Fruit fly (Drosophila melanogaster): ENCODE results near the gene CG17328.

The CG17328 gene

DNA sequence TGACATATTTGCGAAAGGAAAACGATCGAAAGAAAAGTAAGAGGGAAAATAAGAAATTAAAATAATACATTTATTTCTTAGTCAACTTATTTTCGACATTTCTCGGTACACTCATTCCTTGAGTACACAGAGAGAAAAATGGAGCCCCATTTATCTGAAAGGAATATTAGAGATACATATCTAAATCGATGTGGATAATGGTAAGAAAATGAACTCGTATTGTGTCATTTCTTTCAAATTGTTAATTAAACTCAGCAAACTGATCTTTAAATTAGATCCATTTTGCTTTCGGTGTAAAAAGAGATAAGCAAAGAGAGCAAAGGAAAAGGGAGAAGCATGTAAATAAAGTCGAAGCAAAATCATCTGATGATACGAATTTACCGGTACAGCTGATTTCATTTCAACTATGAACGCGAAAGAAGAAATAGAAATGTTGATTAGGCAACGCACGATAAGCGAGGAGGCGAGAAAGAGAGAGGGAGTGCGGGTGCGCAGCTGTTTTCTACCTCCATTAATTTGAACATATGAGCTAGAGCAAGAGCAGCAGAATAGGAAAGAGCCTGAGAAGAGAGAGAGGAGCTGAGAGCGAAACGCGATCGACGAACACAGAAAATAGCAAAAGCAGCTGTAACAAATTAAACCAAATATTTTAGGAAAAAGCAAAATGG lies 13.9 kb upstream of the CG17328 start (continued):
- TF ChIP-seq run (tag; optimal IDR thresholded peaks at IDR 0.05) (peak; percentile 59), ham (GFP tag; IDR thresholded peaks at IDR 0.05) (no peak), Dad (GFP tag; optimal IDR thresholded peaks at IDR 0.05) (peak; percentile 71), pfk (GFP tag; optimal IDR thresholded peaks at IDR 0.05) (peak; percentile 84), CG15696 (tag; optimal IDR thresholded peaks at IDR 0.05) (peak; percentile 80), CG8765 (GFP tag; IDR thresholded peaks at IDR 0.05) (no peak), D19B (GFP tag; optimal IDR thresholded peaks at IDR 0.05) (peak; percentile 75), Hr39 (optimal IDR thresholded peaks at IDR 0.05) (no peak), fd96Cb (tag; optimal IDR thresholded peaks at IDR 0.05) (peak; percentile 94), tup (GFP tag; optimal IDR thresholded peaks at IDR 0.05) (peak; percentile 51), Myb (GFP tag; optimal IDR thresholded peaks at IDR 0.05) (peak; percentile 68), sc (optimal IDR thresholded peaks at IDR 0.05) (no peak), sc (GFP tag; optimal IDR thresholded peaks at IDR 0.05) (peak; percentile 66), CG1529 (GFP tag; optimal IDR thresholded peaks at IDR 0.05) (peak; percentile 73), CG2116 (GFP tag; optimal IDR thresholded peaks at IDR 0.05) (peak; percentile 36), Opbp (GFP tag; IDR thresholded peaks at IDR 0.05; ENCODE audit: partially characterized antibody) (no peak), fru (optimal IDR thresholded peaks at IDR 0.05) (no peak), CG5953 (GFP tag; IDR thresholded peaks at IDR 0.05) (no peak), Kr (GFP tag; optimal IDR thresholded peaks at IDR 0.05) (peak; percentile 15), CG17385 (GFP tag; optimal IDR thresholded peaks at IDR 0.05) (peak; percentile 79), CG2129 (GFP tag; IDR thresholded peaks at IDR 0.05; ENCODE audit: partially characterized antibody) (no peak), Gug (GFP tag; IDR thresholded peaks at IDR 0.05) (peak; percentile 84), prd (optimal IDR thresholded peaks at IDR 0.05) (no peak), prd (GFP tag; IDR thresholded peaks at IDR 0.05) (no peak), crol (GFP tag; IDR thresholded peaks at IDR 0.05) (no peak), CG18599 (GFP tag; optimal IDR thresholded peaks at IDR 0.05) (peak; percentile 83), HLH3B (GFP tag; IDR thresholded peaks at IDR 0.05) (no peak), CG7987 (GFP tag; optimal IDR thresholded peaks at IDR 0.05) (peak; percentile 77), CG7357 (GFP tag; IDR thresholded peaks at IDR 0.05) (peak; percentile 83), CG18764 (GFP tag; optimal IDR thresholded peaks at IDR 0.05) (peak; percentile 83), gsb (GFP tag; IDR thresholded peaks at IDR 0.05) (no peak), disco-r (GFP tag; optimal IDR thresholded peaks at IDR 0.05) (peak; percentile 70), E2f1 (GFP tag; IDR thresholded peaks at IDR 0.05) (no peak), Bdp1 (GFP tag; optimal IDR thresholded peaks at IDR 0.05) (peak; percentile 76), D19A (tag; optimal IDR thresholded peaks at IDR 0.05) (peak; percentile 79), wdn (GFP tag; IDR thresholded peaks at IDR 0.05) (no peak), HLH4C (GFP tag; IDR thresholded peaks at IDR 0.05; ENCODE audit: partially characterized antibody) (no peak), Sox102F (GFP tag; optimal IDR thresholded peaks at IDR 0.05) (peak; percentile 94), CG6765 (GFP tag; optimal IDR thresholded peaks at IDR 0.05) (peak; percentile 15), CG10274 (GFP tag; optimal IDR thresholded peaks at IDR 0.05) (peak; percentile 66), Fer3 (tag; optimal IDR thresholded peaks at IDR 0.05) (peak; percentile 92), pita (GFP tag; optimal IDR thresholded peaks at IDR 0.05) (no peak), Sry-β (GFP tag; optimal IDR thresholded peaks at IDR 0.05) (no peak), Rx (GFP tag; IDR thresholded peaks at IDR 0.05) (no peak), PHDP (tag; optimal IDR thresholded peaks at IDR 0.05) (peak; percentile 92), CG8478 (optimal IDR thresholded peaks at IDR 0.05) (no peak), HLHmδ (GFP tag; optimal IDR thresholded peaks at IDR 0.05) (no peak), CG18262 (tag; optimal IDR thresholded peaks at IDR 0.05) (peak; percentile 86), chif (GFP tag; optimal IDR thresholded peaks at IDR 0.05) (peak; percentile 84 to 92), Bgb (GFP tag; IDR thresholded peaks at IDR 0.05; ENCODE audit: partially characterized antibody) (no peak), Xbp1 (GFP tag; optimal IDR thresholded peaks at IDR 0.05) (peak; percentile 93), slou (GFP tag; optimal IDR thresholded peaks at IDR 0.05) (peak; percentile 81)

Data from whole organism, embryonic.